Worm (Caenorhabditis elegans) whole organism, young adult: ENCODE results near the gene C35D6.13.
"Not testable (repeated sequence)": the region's sequence is repeated elsewhere in the genome, so short reads cannot be mapped to it uniquely, and the experiment has no call there.

ENCODE experiments used
- D2030.7 ChIP-seq: fragments of 200-800 bp; sonication (Bioruptor generic); IDR thresholded peaks from 2 replicates; pipeline ENCODE4 v1.3.6; 2022; ENCODE audit warnings: missing genetic modification reagents, missing genetic modification characterization, missing compliant biosample characterization
- F33H1.4 ChIP-seq: fragments of 200-800 bp; sonication (Bioruptor generic); IDR thresholded peaks from 2 replicates; pipeline ENCODE4 v1.3.6; 2022; ENCODE audit warnings: missing genetic modification reagents, missing genetic modification characterization, missing compliant biosample characterization
- F57C9.4 ChIP-seq: sonication (generic microtip); optimal IDR thresholded peaks from 2 replicates; lab custom pipeline; 2017; ENCODE audit warnings: mild to moderate bottlenecking, missing genetic modification characterization, missing compliant biosample characterization
- K11D2.4 ChIP-seq: fragments of 200-800 bp; sonication (Bioruptor generic); IDR thresholded peaks from 2 replicates; pipeline ENCODE4 v1.3.6; 2022; ENCODE audit warnings: missing genetic modification reagents, missing genetic modification characterization, missing compliant biosample characterization
- T07F8.4 ChIP-seq: sonication (generic microtip); optimal IDR thresholded peaks from 2 replicates; lab custom pipeline; 2016; ENCODE audit warnings: mild to moderate bottlenecking, missing genetic modification characterization, moderate library complexity, missing compliant biosample characterization
- Y95B8A.8 ChIP-seq: fragments of 200-800 bp; sonication (Bioruptor generic); IDR thresholded peaks from 2 replicates; pipeline ENCODE4 v1.3.6; 2022; ENCODE audit warnings: missing genetic modification reagents, missing genetic modification characterization, missing compliant biosample characterization
- atf-7 ChIP-seq: sonication (generic microtip); optimal IDR thresholded peaks from 2 replicates; lab custom pipeline; 2017; ENCODE audit warnings: mild to moderate bottlenecking, missing genetic modification characterization, missing compliant biosample characterization
- attf-6 ChIP-seq: fragments of 200-800 bp; sonication (Bioruptor generic); IDR thresholded peaks from 2 replicates; pipeline ENCODE4 v1.3.6; 2022; ENCODE audit warnings: missing genetic modification reagents, missing genetic modification characterization, missing compliant biosample characterization
- bed-1 ChIP-seq: fragments of 200-800 bp; sonication (Bioruptor generic); IDR thresholded peaks from 2 replicates; pipeline ENCODE4 v1.3.6; 2022; ENCODE audit warnings: missing genetic modification reagents, missing genetic modification characterization, missing compliant biosample characterization
- ccch-3 ChIP-seq: fragments of 200-800 bp; sonication (Bioruptor generic); optimal IDR thresholded peaks from 2 replicates; lab custom pipeline; 2018; ENCODE audit warnings: mild to moderate bottlenecking, missing genetic modification characterization, missing compliant biosample characterization
- ceh-100 ChIP-seq: fragments of 200-800 bp; sonication (Bioruptor generic); IDR thresholded peaks from 2 replicates; pipeline ENCODE4 v1.3.6; 2022; ENCODE audit warnings: missing genetic modification reagents, missing genetic modification characterization, missing compliant biosample characterization
- die-1 ChIP-seq: sonication (generic microtip); optimal IDR thresholded peaks from 2 replicates; lab custom pipeline; 2016; ENCODE audit warnings: missing genotype, mild to moderate bottlenecking, missing genetic modification characterization, missing compliant biosample characterization
- dpff-1 ChIP-seq: sonication (generic microtip); optimal IDR thresholded peaks from 2 replicates; lab custom pipeline; 2017; ENCODE audit warnings: mild to moderate bottlenecking, missing genetic modification characterization, missing compliant biosample characterization
- dpl-1 ChIP-seq: fragments of 150-350 bp; optimal IDR thresholded peaks from 2 replicates; lab custom pipeline; 2014; ENCODE audit warnings: missing biosample characterization, missing genetic modification reagents, missing genetic modification characterization
- efl-1 ChIP-seq: fragments of 150-350 bp; optimal IDR thresholded peaks from 2 replicates; lab custom pipeline; 2014; ENCODE audit warnings: missing biosample characterization, missing genetic modification reagents, missing genetic modification characterization
- egrh-3 ChIP-seq: fragments of 200-800 bp; sonication (Bioruptor generic); IDR thresholded peaks from 2 replicates; pipeline ENCODE4 v1.3.6; 2022; ENCODE audit warnings: missing genetic modification reagents, missing genetic modification characterization, missing compliant biosample characterization
- hmg-20 ChIP-seq: fragments of 200-800 bp; sonication (Bioruptor generic); IDR thresholded peaks from 2 replicates; pipeline ENCODE4 v1.3.6; 2022; ENCODE audit warnings: missing genetic modification reagents, missing genetic modification characterization, missing compliant biosample characterization
- let-607 ChIP-seq, 2 experiments: fragments of 200-800 bp in 1 of 2; sonication (Bioruptor generic) in 1 of 2; sonication (generic microtip) in 1 of 2; optimal IDR thresholded peaks; 2 replicates each; lab custom pipeline; 2016 to 2018; ENCODE audit warnings: mild to moderate bottlenecking in 2 of 2, missing compliant biosample characterization in 2 of 2, missing genetic modification characterization in 2 of 2, moderate library complexity in 2 of 2, missing genotype in 1 of 2
- lin-26 ChIP-seq: fragments of 200-800 bp; sonication (Bioruptor generic); IDR thresholded peaks from 2 replicates; pipeline ENCODE4 v1.3.6; 2022; ENCODE audit warnings: missing genetic modification reagents, missing genetic modification characterization, missing compliant biosample characterization
- lin-35 ChIP-seq, 3 experiments: fragments of 150-350 bp in 2 of 3; sonication (generic microtip) in 1 of 3; optimal IDR thresholded peaks; 2 replicates each; lab custom pipeline; 2014 to 2018; ENCODE audit warnings: missing biosample characterization in 3 of 3, missing genetic modification characterization in 3 of 3, missing genetic modification reagents in 3 of 3
- lin-54 ChIP-seq: fragments of 200-800 bp; sonication (Bioruptor generic); optimal IDR thresholded peaks from 2 replicates; lab custom pipeline; 2018; ENCODE audit warnings: mild to moderate bottlenecking, missing genetic modification characterization, missing compliant biosample characterization
- lsy-27 ChIP-seq: sonication (generic microtip); optimal IDR thresholded peaks from 2 replicates; lab custom pipeline; 2017; ENCODE audit warnings: missing genetic modification characterization, mild to moderate bottlenecking, missing compliant biosample characterization, antibody characterized with exemption, missing genotype, borderline replicate concordance; ENCODE audit not compliant: insufficient read depth
- nhr-120 ChIP-seq: fragments of 200-800 bp; sonication (Bioruptor generic); IDR thresholded peaks from 2 replicates; pipeline ENCODE4 v1.3.6; 2022; ENCODE audit warnings: missing genetic modification characterization, missing compliant biosample characterization
- rcor-1 ChIP-seq: fragments of 200-800 bp; sonication (Bioruptor generic); IDR thresholded peaks from 2 replicates; pipeline ENCODE4 v1.3.6; 2022; ENCODE audit warnings: missing genetic modification reagents, missing genetic modification characterization, missing compliant biosample characterization
- rec-8 ChIP-seq, 2 experiments: sonication (generic microtip); optimal IDR thresholded peaks; 2 replicates each; lab custom pipeline; 2016; ENCODE audit warnings: mild to moderate bottlenecking in 2 of 2, missing genetic modification characterization in 2 of 2, missing genetic modification reagents in 2 of 2, missing genotype in 2 of 2, missing biosample characterization in 1 of 2, missing compliant biosample characterization in 1 of 2, moderate library complexity in 1 of 2
- rpc-1 ChIP-seq, 2 experiments: fragments of 150-350 bp in 1 of 2; sonication (generic microtip) in 1 of 2; optimal IDR thresholded peaks; 2 replicates each; lab custom pipeline; 2014 to 2018; ENCODE audit warnings: missing biosample characterization in 1 of 2, missing genetic modification characterization in 1 of 2, missing genetic modification reagents in 1 of 2, missing genotype in 1 of 2
- snpc-4 ChIP-seq, 5 experiments: fragments of 150-350 bp in 1 of 5; sonication (generic microtip) in 4 of 5; optimal IDR thresholded peaks; 2 replicates each; lab custom pipeline; 2014 to 2018; ENCODE audit warnings: missing genetic modification characterization in 5 of 5, missing biosample characterization in 3 of 5, antibody characterized with exemption in 2 of 5, mild to moderate bottlenecking in 2 of 5, missing compliant biosample characterization in 2 of 5, missing genotype in 2 of 5, moderate library complexity in 2 of 5, missing genetic modification reagents in 1 of 5
- sptf-2 ChIP-seq: fragments of 200-800 bp; sonication (Bioruptor generic); optimal IDR thresholded peaks from 2 replicates; lab custom pipeline; 2018; ENCODE audit warnings: mild to moderate bottlenecking, missing genetic modification characterization, missing compliant biosample characterization
- tlf-1 ChIP-seq: fragments of 200-800 bp; sonication (Bioruptor generic); optimal IDR thresholded peaks from 2 replicates; lab custom pipeline; 2018; ENCODE audit warnings: mild to moderate bottlenecking, missing genetic modification characterization, missing compliant biosample characterization
- unc-130 ChIP-seq: sonication (generic microtip); optimal IDR thresholded peaks from 2 replicates; lab custom pipeline; 2016; ENCODE audit warnings: missing genetic modification reagents, missing genetic modification characterization, missing compliant biosample characterization
- xnd-1 ChIP-seq: sonication (generic microtip); optimal IDR thresholded peaks from 2 replicates; lab custom pipeline; 2016; ENCODE audit warnings: missing genotype, missing genetic modification reagents, missing genetic modification characterization, missing compliant biosample characterization
- zfh-2 ChIP-seq: fragments of 200-800 bp; sonication (Bioruptor generic); conservative IDR thresholded peaks from 2 replicates; pipeline ENCODE4 v1.3.6; 2022; ENCODE audit warnings: missing genetic modification reagents, missing genetic modification characterization, missing compliant biosample characterization
- ztf-28 ChIP-seq: fragments of 200-800 bp; sonication (Bioruptor generic); IDR thresholded peaks from 2 replicates; pipeline ENCODE4 v1.3.6; 2022; ENCODE audit warnings: missing genetic modification reagents, missing genetic modification characterization, missing compliant biosample characterization

The C35D6.13 gene

DNA sequence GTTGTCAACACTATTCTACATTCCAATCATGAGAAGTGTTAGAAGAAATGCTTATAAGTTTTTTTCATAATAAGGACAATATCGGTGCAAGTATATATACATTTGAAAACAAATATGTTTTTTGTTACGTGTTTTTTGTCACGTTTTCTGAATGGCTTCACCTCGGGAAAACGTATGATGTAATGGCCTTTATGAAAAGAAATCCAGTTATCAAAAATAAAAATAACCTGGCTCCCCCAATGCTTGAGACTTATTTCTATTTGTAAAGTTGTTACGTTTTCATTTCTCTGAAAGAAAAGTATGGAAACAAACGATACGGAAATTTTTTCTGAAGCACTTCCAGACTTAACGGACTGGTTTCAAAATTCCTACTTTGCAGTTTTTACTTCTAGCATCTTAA lies 38.0 kb upstream of the C35D6.13 start, which contains the start of gene srz-72:
Gene srz-72, plus strand, starts transcription at position 301 of the 400 bp plus-strand sequence.
- TF ChIP-seq rpc-1 (optimal IDR thresholded peaks at IDR 0.05; lab: Kevin White, UChicago), result no peak
- no peak for TF ChIP-seq rpc-1 (tag; optimal IDR thresholded peaks at IDR 0.05; lab: Kevin White, UChicago)
- TF ChIP-seq atf-7 (tag; lab: Kevin White, UChicago), result no peak
- no peak for TF ChIP-seq dpl-1 (GFP tag; lab: Kevin White, UChicago)
- no peak for TF ChIP-seq ccch-3 (GFP tag; lab: Kevin White, UChicago)
- TF ChIP-seq unc-130 (GFP tag; lab: Kevin White, UChicago), result no peak
- TF ChIP-seq F33H1.4 (GFP tag; lab: Robert Waterston, UW), result no peak
- TF ChIP-seq D2030.7 (GFP tag; lab: Robert Waterston, UW), result no peak

DNA sequence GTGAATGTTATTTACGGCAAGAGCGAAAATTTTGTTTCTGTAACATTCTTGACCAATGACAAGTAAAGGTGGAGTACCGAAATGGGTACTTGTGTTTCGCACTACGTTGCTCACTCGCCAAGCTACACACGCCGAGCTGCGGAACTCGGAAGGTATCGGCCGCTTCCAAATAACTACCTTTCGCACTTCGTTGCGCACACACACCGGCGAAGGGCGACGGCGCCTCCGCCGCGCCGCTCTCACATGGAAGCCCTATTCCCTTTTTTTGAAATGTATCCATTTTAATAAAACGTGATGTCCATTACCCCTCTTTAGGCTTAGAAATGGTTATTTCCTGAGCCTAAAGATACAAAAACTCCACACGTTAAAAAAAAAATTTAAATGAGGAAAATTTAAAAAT lies 29.9 kb upstream of the C35D6.13 start:
- TF ChIP-seq attf-6 (peak; percentile 82; the same call in 1 of the 2 replicates), snpc-4 (GFP tag; optimal IDR thresholded peaks at IDR 0.05; lab: Kevin White, UChicago) (no peak), snpc-4 (tag; optimal IDR thresholded peaks at IDR 0.05; lab: Kevin White, UChicago) (peak in 2 of 4 experiments; percentile 73 to 80), lin-35 (GFP tag; optimal IDR thresholded peaks at IDR 0.05; lab: Kevin White, UChicago) (no peak)

DNA sequence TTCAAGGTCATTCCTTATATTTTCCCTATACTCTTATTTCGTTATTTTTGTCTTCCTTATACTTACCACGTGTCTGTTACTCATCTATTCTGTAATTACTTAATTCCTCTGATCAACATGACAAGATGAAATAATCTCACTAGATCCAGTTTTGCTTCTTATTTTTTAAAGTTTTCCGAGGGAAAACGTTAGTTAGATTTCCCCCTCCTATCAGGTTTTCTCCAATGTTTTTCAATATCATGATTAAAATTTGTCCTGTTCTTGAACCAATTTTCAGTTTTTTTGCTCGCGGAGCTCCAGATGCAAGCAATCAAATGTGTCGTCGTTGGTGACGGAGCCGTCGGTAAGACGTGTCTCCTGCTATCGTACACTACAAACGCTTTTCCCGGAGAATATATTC lies 28.9 kb upstream of the C35D6.13 start, which contains the start of gene rac-2:
Gene rac-2, plus strand, starts transcription at position 301 of the 400 bp plus-strand sequence.
- TF ChIP-seq K11D2.4 (GFP tag; lab: Robert Waterston, UW); lin-26; dpl-1 (GFP tag; lab: Kevin White, UChicago): not testable (repeated sequence)
- TF ChIP-seq, all 124 proteins: peak for 0; not testable (repeated sequence) for 124

DNA sequence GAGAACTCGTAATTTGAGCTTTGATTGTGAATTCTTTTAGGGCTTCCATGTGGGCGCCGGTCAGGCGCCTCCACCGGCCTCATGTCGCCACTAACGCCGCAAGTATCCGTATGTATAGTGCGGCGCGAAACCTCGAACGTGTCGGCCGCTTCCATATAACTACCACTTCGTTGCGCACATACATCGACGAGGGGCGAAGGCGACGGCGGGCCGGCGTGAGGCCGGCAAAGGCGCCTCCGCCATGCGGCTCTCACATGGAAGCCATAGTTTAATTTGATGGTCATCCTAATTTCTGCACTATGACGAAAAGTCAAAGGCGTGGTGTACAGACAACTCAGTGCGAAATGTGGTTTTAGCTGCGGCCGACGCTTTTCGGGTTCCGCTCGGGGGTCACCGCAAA lies 26.7 kb upstream of the C35D6.13 start:
- TF ChIP-seq snpc-4 (GFP tag; optimal IDR thresholded peaks at IDR 0.05; lab: Kevin White, UChicago) (no peak), snpc-4 (tag; optimal IDR thresholded peaks at IDR 0.05; lab: Kevin White, UChicago) (peak in 1 of 4 experiments; percentile 80), bed-1 (GFP tag; lab: Robert Waterston, UW) (no peak), egrh-3 (GFP tag; lab: Robert Waterston, UW) (0 out of 2 replicates have a peak, but pooled peaks have one; percentile 6), rec-8 (tag; optimal IDR thresholded peaks at IDR 0.05; lab: Kevin White, UChicago) (no peak), ztf-28 (0 out of 2 replicates have a peak, but pooled peaks have one; percentile 40)

DNA sequence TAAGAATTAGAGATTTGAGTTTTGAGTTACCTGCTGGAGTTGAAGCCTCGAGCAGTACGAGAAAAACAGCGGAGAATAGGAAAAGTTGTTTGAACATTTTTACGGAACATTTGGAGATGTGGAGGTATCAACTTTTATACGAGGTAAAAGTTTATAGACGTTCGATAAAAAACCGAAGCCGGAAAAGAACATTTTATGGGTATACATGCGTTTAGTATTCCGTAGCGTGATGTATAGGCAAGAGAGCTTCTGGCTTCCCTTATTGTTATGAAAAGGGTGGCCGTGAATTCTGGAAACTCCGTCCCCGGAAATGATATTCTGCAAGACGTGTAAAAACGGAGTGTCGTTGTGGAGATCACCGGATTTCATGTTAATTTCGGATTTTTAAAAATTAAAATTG lies 16.4 kb upstream of the C35D6.13 start, which contains the start of gene K03D3.5:
Gene K03D3.5, minus strand, starts transcription at position 101 of the 400 bp plus-strand sequence.
- no peak for TF ChIP-seq lsy-27 (tag; lab: Kevin White, UChicago)
- TF ChIP-seq sptf-2 (GFP tag; lab: Kevin White, UChicago), result no peak
- no peak for TF ChIP-seq lin-54 (GFP tag; lab: Kevin White, UChicago)
- no peak for TF ChIP-seq bed-1 (GFP tag; lab: Robert Waterston, UW)
- TF ChIP-seq efl-1, result no peak
- TF ChIP-seq xnd-1 (tag; lab: Kevin White, UChicago), result no peak
- TF ChIP-seq rec-8 (tag; optimal IDR thresholded peaks at IDR 0.05; lab: Kevin White, UChicago), result no peak
- no peak for TF ChIP-seq dpff-1
- TF ChIP-seq rcor-1 (GFP tag; lab: Robert Waterston, UW), result no peak
- no peak for TF ChIP-seq let-607 (tag; optimal IDR thresholded peaks at IDR 0.05; lab: Kevin White, UChicago)
- no peak for TF ChIP-seq die-1 (tag; lab: Kevin White, UChicago)
- TF ChIP-seq Y95B8A.8, result no peak
- no peak for TF ChIP-seq T07F8.4 (tag; lab: Kevin White, UChicago)
- TF ChIP-seq F57C9.4 (tag; lab: Kevin White, UChicago), result no peak
- no peak for TF ChIP-seq tlf-1 (GFP tag; lab: Kevin White, UChicago)
- no peak for TF ChIP-seq zfh-2
- TF ChIP-seq nhr-120 (GFP tag; lab: Robert Waterston, UW), result no peak
- TF ChIP-seq hmg-20 (GFP tag; lab: Robert Waterston, UW), result no peak
- no peak for TF ChIP-seq ceh-100 (GFP tag; lab: Robert Waterston, UW)
- TF ChIP-seq, all 124 proteins: peak for 0
